Fruit fly (Drosophila melanogaster) whole organism, embryonic: ENCODE measurements around the gene PolA1.

Experiments used
- Antp ChIP-seq: fragments of 200-800 bp; sonication (Bioruptor generic); optimal IDR thresholded peaks from 3 replicates; lab custom pipeline; 2016; ENCODE audit warnings: missing biosample characterization, missing genetic modification characterization
- Bgb ChIP-seq: fragments of 200-800 bp; sonication (Bioruptor generic); IDR thresholded peaks from 2 replicates; pipeline ENCODE4 v1.3.6; 2022; ENCODE audit warnings: missing biosample characterization, missing genetic modification characterization; ENCODE audit not compliant: partially characterized antibody
- Bteb2 ChIP-seq: fragments of 200-800 bp; sonication (Bioruptor generic); optimal IDR thresholded peaks from 2 replicates; lab custom pipeline; 2016; ENCODE audit warnings: missing biosample characterization, missing genetic modification characterization
- CG1024 ChIP-seq: fragments of 200-800 bp; sonication (Bioruptor generic); IDR thresholded peaks from 2 replicates; pipeline ENCODE4 v1.3.6; 2022; ENCODE audit warnings: missing biosample characterization, missing genetic modification characterization
- CG11504 ChIP-seq: fragments of 200-800 bp; sonication (Bioruptor generic); optimal IDR thresholded peaks from 3 replicates; lab custom pipeline; 2019; ENCODE audit warnings: missing biosample characterization, mild to moderate bottlenecking, missing genetic modification characterization, moderate library complexity
- CG12071 ChIP-seq: fragments of 200-800 bp; sonication (Bioruptor generic); optimal IDR thresholded peaks from 3 replicates; lab custom pipeline; 2018; ENCODE audit warnings: missing biosample characterization, mild to moderate bottlenecking, missing genetic modification characterization
- CG13775 ChIP-seq: fragments of 200-800 bp; sonication (Bioruptor generic); optimal IDR thresholded peaks from 3 replicates; lab custom pipeline; 2017; ENCODE audit warnings: missing biosample characterization, mild to moderate bottlenecking, missing genetic modification characterization
- CG14710 ChIP-seq: fragments of 200-800 bp; sonication (Bioruptor generic); optimal IDR thresholded peaks from 3 replicates; lab custom pipeline; 2019; ENCODE audit warnings: missing biosample characterization, mild to moderate bottlenecking, missing genetic modification characterization, moderate library complexity
- CG1647 ChIP-seq: fragments of 200-800 bp; sonication (Bioruptor generic); optimal IDR thresholded peaks from 3 replicates; lab custom pipeline; 2016; ENCODE audit warnings: missing biosample characterization, missing genetic modification characterization
- CG17186 ChIP-seq: fragments of 200-800 bp; sonication (Bioruptor generic); optimal IDR thresholded peaks from 3 replicates; lab custom pipeline; 2017; ENCODE audit warnings: missing biosample characterization, missing genetic modification reagents, missing genetic modification characterization
- CG17328 ChIP-seq: fragments of 200-800 bp; sonication (Bioruptor generic); IDR thresholded peaks from 2 replicates; pipeline ENCODE4 v1.3.6; 2022; ENCODE audit warnings: missing biosample characterization, missing genetic modification characterization
- CG17361 ChIP-seq: fragments of 200-800 bp; sonication (Bioruptor generic); IDR thresholded peaks from 3 replicates; pipeline ENCODE4 v1.3.6; 2022; ENCODE audit warnings: missing biosample characterization, missing genetic modification characterization
- CG2199 ChIP-seq: fragments of 200-800 bp; sonication (Bioruptor generic); IDR thresholded peaks from 3 replicates; pipeline ENCODE4 v1.3.6; 2022; ENCODE audit warnings: missing biosample characterization, missing genetic modification characterization
- CG2678 ChIP-seq: fragments of 200-800 bp; sonication (Bioruptor generic); optimal IDR thresholded peaks from 3 replicates; lab custom pipeline; 2019; ENCODE audit warnings: missing biosample characterization, mild to moderate bottlenecking, missing genetic modification characterization, moderate library complexity
- CG3995 ChIP-seq: fragments of 200-800 bp; sonication (Bioruptor generic); optimal IDR thresholded peaks from 3 replicates; lab custom pipeline; 2016; ENCODE audit warnings: missing biosample characterization, missing genetic modification characterization
- CG4360 ChIP-seq: fragments of 200-800 bp; sonication (Bioruptor generic); IDR thresholded peaks from 2 replicates; pipeline ENCODE4 v1.3.6; 2022; ENCODE audit warnings: missing biosample characterization, missing genetic modification characterization
- CG4617 ChIP-seq: fragments of 200-800 bp; sonication (Bioruptor generic); optimal IDR thresholded peaks from 3 replicates; lab custom pipeline; 2016; ENCODE audit warnings: missing biosample characterization, missing genetic modification characterization, borderline replicate concordance
- CG6683 ChIP-seq: fragments of 200-800 bp; sonication (Bioruptor generic); optimal IDR thresholded peaks from 2 replicates; lab custom pipeline; 2017; ENCODE audit warnings: missing biosample characterization, mild to moderate bottlenecking, missing genetic modification characterization, missing genetic modification reagents
- CG7556 ChIP-seq: fragments of 200-800 bp; sonication (Bioruptor generic); optimal IDR thresholded peaks from 2 replicates; lab custom pipeline; 2017; ENCODE audit warnings: missing biosample characterization, mild to moderate bottlenecking, missing genetic modification characterization
- CG9727 ChIP-seq: fragments of 200-800 bp; sonication (Bioruptor generic); optimal IDR thresholded peaks from 3 replicates; lab custom pipeline; 2017; ENCODE audit warnings: missing biosample characterization, mild to moderate bottlenecking, missing genetic modification characterization
- D ChIP-seq, 2 experiments: fragments of 200-800 bp in 1 of 2; fragments of >200 bp in 1 of 2; sonication (Bioruptor generic) in 1 of 2; optimal IDR thresholded peaks; 2 replicates in 1 of 2; 3 replicates in 1 of 2; lab custom pipeline; 2017; ENCODE audit warnings: mild to moderate bottlenecking in 1 of 2, missing biosample characterization in 1 of 2, missing genetic modification characterization in 1 of 2, missing genetic modification reagents in 1 of 2
- Eip74EF ChIP-seq, 2 experiments: fragments of 200-800 bp in 1 of 2; fragments of >200 bp in 1 of 2; sonication (Bioruptor generic) in 1 of 2; optimal IDR thresholded peaks; 2 replicates each; lab custom pipeline; 2017 to 2019; ENCODE audit warnings: missing biosample characterization in 2 of 2, missing genetic modification characterization in 2 of 2, mild to moderate bottlenecking in 1 of 2, moderate library complexity in 1 of 2
- HmgZ ChIP-seq: fragments of 200-800 bp; sonication (Bioruptor generic); optimal IDR thresholded peaks from 2 replicates; lab custom pipeline; 2018; ENCODE audit warnings: missing biosample characterization, mild to moderate bottlenecking, missing genetic modification characterization
- Hmr ChIP-seq: fragments of 200-800 bp; sonication (Bioruptor generic); optimal IDR thresholded peaks from 3 replicates; lab custom pipeline; 2017; ENCODE audit warnings: mild to moderate bottlenecking, missing biosample characterization, missing genetic modification reagents, missing genetic modification characterization
- Jarid2 ChIP-seq: fragments of 200-800 bp; sonication (Bioruptor generic); optimal IDR thresholded peaks from 3 replicates; lab custom pipeline; 2017; ENCODE audit warnings: mild to moderate bottlenecking, missing biosample characterization, missing genetic modification reagents, missing genetic modification characterization
- Lpt ChIP-seq: fragments of >200 bp; optimal IDR thresholded peaks from 2 replicates; lab custom pipeline; 2018; ENCODE audit warnings: missing biosample characterization, missing genetic modification characterization
- Mad ChIP-seq: fragments of 200-800 bp; sonication (Bioruptor generic); optimal IDR thresholded peaks from 2 replicates; lab custom pipeline; 2016; ENCODE audit warnings: missing biosample characterization, missing genetic modification characterization
- Meics ChIP-seq: fragments of 200-800 bp; sonication (Bioruptor generic); optimal IDR thresholded peaks from 2 replicates; lab custom pipeline; 2017; ENCODE audit warnings: missing biosample characterization, mild to moderate bottlenecking, missing genetic modification characterization
- Oli ChIP-seq: fragments of 200-800 bp; sonication (Bioruptor generic); optimal IDR thresholded peaks from 2 replicates; lab custom pipeline; 2018; ENCODE audit warnings: missing biosample characterization, mild to moderate bottlenecking, missing genetic modification characterization, moderate library complexity
- Rfx ChIP-seq: fragments of 200-800 bp; sonication (Bioruptor generic); IDR thresholded peaks from 2 replicates; pipeline ENCODE4 v1.3.6; 2022; ENCODE audit warnings: missing biosample characterization, missing genetic modification characterization
- Sin3A ChIP-seq: fragments of >200 bp; optimal IDR thresholded peaks from 2 replicates; lab custom pipeline; 2018
- Trl ChIP-seq, 3 experiments: fragments of >200 bp in 2 of 3; fragments of 200-800 bp in 1 of 3; sonication (Bioruptor generic) in 1 of 3; optimal IDR thresholded peaks; 2 replicates in 1 of 3; 3 replicates in 2 of 3; lab custom pipeline; 2016 to 2017; ENCODE audit warnings: missing biosample characterization in 1 of 3, missing genetic modification characterization in 1 of 3
- caup ChIP-seq: fragments of 200-800 bp; sonication (Bioruptor generic); optimal IDR thresholded peaks from 3 replicates; lab custom pipeline; 2017; ENCODE audit warnings: missing biosample characterization, mild to moderate bottlenecking, missing genetic modification characterization, moderate library complexity; ENCODE audit not compliant: severe bottlenecking
- crc ChIP-seq: fragments of 200-800 bp; sonication (Bioruptor generic); optimal IDR thresholded peaks from 2 replicates; lab custom pipeline; 2016; ENCODE audit warnings: missing biosample characterization, missing genetic modification characterization
- kni ChIP-seq: fragments of 200-800 bp; sonication (Bioruptor generic); optimal IDR thresholded peaks from 3 replicates; lab custom pipeline; 2017; ENCODE audit warnings: mild to moderate bottlenecking, missing biosample characterization, missing genetic modification reagents, missing genetic modification characterization
- mld ChIP-seq: fragments of 200-800 bp; sonication (Bioruptor generic); IDR thresholded peaks from 3 replicates; pipeline ENCODE4 v1.3.6; 2022; ENCODE audit warnings: missing biosample characterization, missing genetic modification characterization; ENCODE audit not compliant: partially characterized antibody
- oc ChIP-seq: fragments of 200-800 bp; sonication (Bioruptor generic); optimal IDR thresholded peaks from 2 replicates; lab custom pipeline; 2018; ENCODE audit warnings: missing biosample characterization, mild to moderate bottlenecking, missing genetic modification characterization, moderate library complexity
- pita ChIP-seq: fragments of 200-800 bp; sonication (Bioruptor generic); optimal IDR thresholded peaks from 2 replicates; lab custom pipeline; 2017; ENCODE audit warnings: missing biosample characterization, mild to moderate bottlenecking, missing genetic modification characterization
- rib ChIP-seq: fragments of 200-800 bp; sonication (Bioruptor generic); IDR thresholded peaks from 2 replicates; pipeline ENCODE4 v1.3.6; 2022; ENCODE audit warnings: missing biosample characterization, missing genetic modification characterization
- sens ChIP-seq: fragments of 200-800 bp; sonication (Bioruptor generic); peaks from one replicate; lab custom pipeline; 2016; ENCODE audit warnings: missing biosample characterization, missing genetic modification characterization
- so ChIP-seq: fragments of 200-800 bp; sonication (Bioruptor generic); IDR thresholded peaks from 3 replicates; pipeline ENCODE4 v1.3.6; 2022; ENCODE audit warnings: missing biosample characterization, missing genetic modification characterization
- sob ChIP-seq: fragments of 200-800 bp; sonication (Bioruptor generic); IDR thresholded peaks from 2 replicates; pipeline ENCODE4 v1.3.6; 2022; ENCODE audit warnings: missing biosample characterization, missing genetic modification characterization
- ssp ChIP-seq: fragments of 200-800 bp; sonication (Bioruptor generic); IDR thresholded peaks from 2 replicates; pipeline ENCODE4 v1.3.6; 2022; ENCODE audit warnings: missing biosample characterization, missing genetic modification characterization
- stc ChIP-seq: fragments of 200-800 bp; sonication (Bioruptor generic); IDR thresholded peaks from 2 replicates; pipeline ENCODE4 v1.3.6; 2022; ENCODE audit warnings: missing biosample characterization, missing genetic modification characterization
- tup ChIP-seq: fragments of 200-800 bp; sonication (Bioruptor generic); optimal IDR thresholded peaks from 2 replicates; lab custom pipeline; 2016; ENCODE audit warnings: missing biosample characterization, mild to moderate bottlenecking, missing genetic modification characterization, moderate library complexity
- usp ChIP-seq: fragments of >200 bp; optimal IDR thresholded peaks from 2 replicates; lab custom pipeline; 2017; ENCODE audit warnings: missing biosample characterization, missing genetic modification characterization
- zen ChIP-seq: fragments of 200-800 bp; sonication (Bioruptor generic); optimal IDR thresholded peaks from 3 replicates; lab custom pipeline; 2018; ENCODE audit warnings: missing biosample characterization, mild to moderate bottlenecking, missing genetic modification characterization, moderate library complexity
- zfh1 ChIP-seq: fragments of 200-800 bp; sonication (Bioruptor generic); IDR thresholded peaks from 3 replicates; pipeline ENCODE4 v1.3.6; 2022; ENCODE audit warnings: missing biosample characterization, missing genetic modification characterization
- zfh2 ChIP-seq: fragments of 200-800 bp; sonication (Bioruptor generic); optimal IDR thresholded peaks from 2 replicates; lab custom pipeline; 2016; ENCODE audit warnings: missing biosample characterization, missing genetic modification characterization

The PolA1 gene

dm6 chr3R:21662501-21663007, 9.0 kb downstream of the PolA1 start, which contains the start of gene Archease (continued):
- peak; percentile 60 for TF ChIP-seq caup (GFP tag; lab: Kevin White, UChicago)
- TF ChIP-seq D (optimal IDR thresholded peaks at IDR 0.05; lab: Kevin White, UChicago) = no peak
- TF ChIP-seq D (GFP tag; optimal IDR thresholded peaks at IDR 0.05; lab: Kevin White, UChicago) = no peak
- 0 out of 2 replicates have a peak, but pooled peaks have one; percentile 10 for TF ChIP-seq CG1024 (GFP tag; lab: Robert Waterston, UW)
- TF ChIP-seq sob (GFP tag; lab: Robert Waterston, UW) = no peak
- TF ChIP-seq Trl (optimal IDR thresholded peaks at IDR 0.05; lab: Kevin White, UChicago) = no peak
- TF ChIP-seq Trl (GFP tag; optimal IDR thresholded peaks at IDR 0.05; lab: Kevin White, UChicago) = peak; percentile 16
- TF ChIP-seq Meics (GFP tag; lab: Kevin White, UChicago) = peak; percentile 70
- TF ChIP-seq CG3995 (GFP tag; lab: Kevin White, UChicago) = peak; percentile 20
- no peak for TF ChIP-seq Mad (GFP tag; lab: Kevin White, UChicago)
- no peak for TF ChIP-seq Lpt (GFP tag; lab: Kevin White, UChicago)
- 0 out of 2 replicates have a peak, but pooled peaks have one; percentile 11 for TF ChIP-seq rib (GFP tag; lab: Robert Waterston, UW)
- TF ChIP-seq CG12071 (GFP tag; lab: Kevin White, UChicago) = peak; percentile 36
- TF ChIP-seq mld (GFP tag; lab: Robert Waterston, UW) = no peak
- peak; percentile 71; the same call in 2 of the 3 replicates for TF ChIP-seq CG17361 (GFP tag; lab: Robert Waterston, UW)
- TF ChIP-seq CG4360 (GFP tag; lab: Robert Waterston, UW) = peak; percentile 87
- TF ChIP-seq zfh1 (GFP tag; lab: Robert Waterston, UW) = 0 out of 3 replicates have a peak, but pooled peaks have one; percentile 44
- peak; percentile 14 for TF ChIP-seq Oli (tag; lab: Kevin White, UChicago)
- peak; percentile 41 for TF ChIP-seq CG14710 (tag; lab: Kevin White, UChicago)
- no peak for TF ChIP-seq Antp
- no peak for TF ChIP-seq Bgb (GFP tag; lab: Robert Waterston, UW)
- TF ChIP-seq oc = no peak
- TF ChIP-seq zfh2 (GFP tag; lab: Kevin White, UChicago) = no peak
- TF ChIP-seq CG9727 (GFP tag; lab: Kevin White, UChicago) = peak; percentile 40
- TF ChIP-seq kni (GFP tag; lab: Kevin White, UChicago) = no peak
- TF ChIP-seq pita = no peak
- TF ChIP-seq Hmr (GFP tag; lab: Kevin White, UChicago) = peak; percentile 68
- TF ChIP-seq CG17328 = peak; percentile 28; the same call in 1 of the 2 replicates
- TF ChIP-seq Bteb2 (GFP tag; lab: Kevin White, UChicago) = peak; percentile 20
- TF ChIP-seq CG2678 (tag; lab: Kevin White, UChicago) = peak; percentile 76
- peak; percentile 49 for TF ChIP-seq Sin3A (lab: Kevin White, UChicago)
- TF ChIP-seq CG6683 = peak; percentile 9
- TF ChIP-seq CG1647 (GFP tag; lab: Kevin White, UChicago) = no peak
- peak; percentile 11 for TF ChIP-seq CG4617 (GFP tag; lab: Kevin White, UChicago)
- peak; percentile 54 for TF ChIP-seq CG7556 (GFP tag; lab: Kevin White, UChicago)
- peak; percentile 59; the same call in 1 of the 3 replicates for TF ChIP-seq so (GFP tag; lab: Robert Waterston, UW)
- TF ChIP-seq Jarid2 = peak; percentile 28
- peak; percentile 54 for TF ChIP-seq HmgZ (tag; lab: Kevin White, UChicago)
- no peak for TF ChIP-seq usp (GFP tag; lab: Kevin White, UChicago)
- peak; percentile 73 for TF ChIP-seq Rfx
- no peak for TF ChIP-seq ssp
- no peak for TF ChIP-seq CG2199 (GFP tag; lab: Robert Waterston, UW)
- no peak for TF ChIP-seq crc (GFP tag; lab: Kevin White, UChicago)
- peak; percentile 85 for TF ChIP-seq sens (GFP tag; lab: Kevin White, UChicago)
- TF ChIP-seq zen (tag; lab: Kevin White, UChicago) = peak; percentile 3
- TF ChIP-seq CG11504 (tag; lab: Kevin White, UChicago) = peak; percentile 71
- TF ChIP-seq tup (GFP tag; lab: Kevin White, UChicago) = no peak
- peak in 1 of 2 experiments; percentile 54 for TF ChIP-seq Eip74EF (GFP tag; optimal IDR thresholded peaks at IDR 0.05; lab: Kevin White, UChicago)
- peak; percentile 13 for TF ChIP-seq CG17186 (GFP tag; lab: Kevin White, UChicago)
- peak; percentile 43 for TF ChIP-seq CG13775 (GFP tag; lab: Kevin White, UChicago)
- peak; percentile 33; the same call in 1 of the 2 replicates for TF ChIP-seq stc
